Worm (Caenorhabditis elegans) whole organism, L2 larva: ENCODE data around the gene T13F3.6.

Source experiments
- F13H6.1 ChIP-seq: sonication (generic microtip); optimal IDR thresholded peaks from 2 replicates; lab custom pipeline; 2016; ENCODE audit warnings: missing genetic modification characterization, missing compliant biosample characterization
- R02D3.7 ChIP-seq: fragments of 150-350 bp; optimal IDR thresholded peaks from 2 replicates; lab custom pipeline; 2014; ENCODE audit warnings: missing biosample characterization, missing genetic modification characterization
- Y55F3AM.14 ChIP-seq: fragments of 200-800 bp; sonication (Bioruptor generic); optimal IDR thresholded peaks from 2 replicates; lab custom pipeline; 2018; ENCODE audit warnings: mild to moderate bottlenecking, missing genetic modification characterization, missing compliant biosample characterization
- ZK546.5 ChIP-seq: sonication (generic microtip); optimal IDR thresholded peaks from 2 replicates; lab custom pipeline; 2017; ENCODE audit warnings: missing biosample characterization, missing genetic modification characterization
- aly-2 ChIP-seq: fragments of 150-350 bp; optimal IDR thresholded peaks from 2 replicates; lab custom pipeline; 2014; ENCODE audit warnings: missing biosample characterization, missing genetic modification characterization
- ama-1 ChIP-seq: fragments of 150-350 bp; optimal IDR thresholded peaks from 2 replicates; lab custom pipeline; 2018; ENCODE audit warnings: inconsistent platforms
- blmp-1 ChIP-seq: sonication (generic microtip); optimal IDR thresholded peaks from 2 replicates; lab custom pipeline; 2017; ENCODE audit warnings: missing genetic modification characterization, mild to moderate bottlenecking, missing compliant biosample characterization, antibody characterized with exemption, moderate library complexity; ENCODE audit not compliant: insufficient read depth
- ceh-16 ChIP-seq: fragments of 150-350 bp; optimal IDR thresholded peaks from 2 replicates; lab custom pipeline; 2014; ENCODE audit warnings: missing biosample characterization, missing genetic modification characterization
- crh-2 ChIP-seq: sonication (generic microtip); optimal IDR thresholded peaks from 2 replicates; lab custom pipeline; 2017; ENCODE audit warnings: missing biosample characterization, missing genetic modification characterization
- egl-27 ChIP-seq: sonication (generic microtip); optimal IDR thresholded peaks from 3 replicates; lab custom pipeline; 2017; ENCODE audit warnings: missing biosample characterization, missing genetic modification reagents, missing genetic modification characterization
- elt-1 ChIP-seq: fragments of 150-350 bp; optimal IDR thresholded peaks from 2 replicates; lab custom pipeline; 2014; ENCODE audit warnings: missing biosample characterization, missing genetic modification characterization
- elt-3 ChIP-seq: sonication (generic microtip); optimal IDR thresholded peaks from 2 replicates; lab custom pipeline; 2017; ENCODE audit warnings: missing biosample characterization, missing genetic modification characterization
- gmeb-1 ChIP-seq: fragments of 150-350 bp; optimal IDR thresholded peaks from 2 replicates; lab custom pipeline; 2014; ENCODE audit warnings: missing biosample characterization, missing genetic modification characterization
- lin-13 ChIP-seq: fragments of 150-350 bp; optimal IDR thresholded peaks from 2 replicates; lab custom pipeline; 2014; ENCODE audit warnings: missing biosample characterization, missing genetic modification reagents, missing genetic modification characterization
- lin-39 ChIP-seq: fragments of 150-350 bp; optimal IDR thresholded peaks from 2 replicates; lab custom pipeline; 2014; ENCODE audit warnings: missing biosample characterization, missing genetic modification reagents, missing genetic modification characterization
- lsy-2 ChIP-seq, 2 experiments: fragments of 150-350 bp in 1 of 2; sonication (generic microtip) in 1 of 2; optimal IDR thresholded peaks; 2 replicates each; lab custom pipeline; 2014 to 2017; ENCODE audit warnings: missing biosample characterization in 2 of 2, missing genetic modification characterization in 2 of 2
- mab-5 ChIP-seq: fragments of 150-350 bp; optimal IDR thresholded peaks from 2 replicates; lab custom pipeline; 2014; ENCODE audit warnings: missing biosample characterization, missing genetic modification characterization
- mbf-1 ChIP-seq: sonication (generic microtip); optimal IDR thresholded peaks from 2 replicates; lab custom pipeline; 2017; ENCODE audit warnings: missing biosample characterization, missing genetic modification characterization
- mdl-1 ChIP-seq, 2 experiments: fragments of 150-350 bp in 1 of 2; sonication (generic microtip) in 1 of 2; optimal IDR thresholded peaks; 2 replicates each; lab custom pipeline; 2017; ENCODE audit warnings: missing biosample characterization in 2 of 2, missing genetic modification characterization in 2 of 2
- nhr-10 ChIP-seq: sonication (generic microtip); optimal IDR thresholded peaks from 2 replicates; lab custom pipeline; 2017; ENCODE audit warnings: missing biosample characterization, missing genetic modification characterization
- nhr-12 ChIP-seq: fragments of 150-350 bp; optimal IDR thresholded peaks from 2 replicates; lab custom pipeline; 2014; ENCODE audit warnings: missing biosample characterization, missing genetic modification characterization
- nhr-129 ChIP-seq: fragments of 150-350 bp; optimal IDR thresholded peaks from 2 replicates; lab custom pipeline; 2014; ENCODE audit warnings: missing biosample characterization, missing genetic modification characterization
- nhr-21 ChIP-seq: fragments of 150-350 bp; optimal IDR thresholded peaks from 2 replicates; lab custom pipeline; 2014; ENCODE audit warnings: missing biosample characterization, missing genetic modification characterization
- nhr-23 ChIP-seq: fragments of 150-350 bp; optimal IDR thresholded peaks from 2 replicates; lab custom pipeline; 2014; ENCODE audit warnings: missing biosample characterization, missing genetic modification reagents, missing genetic modification characterization
- nhr-25 ChIP-seq: fragments of 150-350 bp; sonication (generic microtip); optimal IDR thresholded peaks from 3 replicates; lab custom pipeline; 2014; ENCODE audit warnings: missing biosample characterization, missing genetic modification characterization
- peb-1 ChIP-seq: fragments of 150-350 bp; optimal IDR thresholded peaks from 2 replicates; lab custom pipeline; 2014; ENCODE audit warnings: missing biosample characterization, missing genetic modification characterization
- sem-4 ChIP-seq: fragments of 150-350 bp; optimal IDR thresholded peaks from 2 replicates; lab custom pipeline; 2014; ENCODE audit warnings: missing biosample characterization, missing genetic modification reagents, missing genetic modification characterization
- skn-1 ChIP-seq: sonication (generic microtip); optimal IDR thresholded peaks from 2 replicates; lab custom pipeline; 2017; ENCODE audit warnings: missing biosample characterization, missing genetic modification characterization
- sma-9 ChIP-seq, 2 experiments: fragments of 150-350 bp in 1 of 2; sonication (generic microtip) in 1 of 2; optimal IDR thresholded peaks; 2 replicates each; lab custom pipeline; 2014 to 2016; ENCODE audit warnings: missing genetic modification characterization in 2 of 2, mild to moderate bottlenecking in 1 of 2, missing biosample characterization in 1 of 2, missing compliant biosample characterization in 1 of 2, missing genetic modification reagents in 1 of 2, moderate library complexity in 1 of 2
- unc-55 ChIP-seq: fragments of 150-350 bp; sonication (generic microtip); optimal IDR thresholded peaks from 3 replicates; lab custom pipeline; 2014; ENCODE audit warnings: missing biosample characterization, missing genetic modification reagents, missing genetic modification characterization
- unc-62 ChIP-seq: fragments of 150-350 bp; optimal IDR thresholded peaks from 2 replicates; lab custom pipeline; 2014; ENCODE audit warnings: missing biosample characterization, missing genetic modification reagents, missing genetic modification characterization
- zag-1 ChIP-seq: fragments of 150-350 bp; optimal IDR thresholded peaks from 2 replicates; lab custom pipeline; 2014; ENCODE audit warnings: missing biosample characterization, missing genetic modification characterization
- ztf-1 ChIP-seq: fragments of 200-800 bp; sonication (Bioruptor generic); conservative IDR thresholded peaks from 2 replicates; pipeline ENCODE4 v1.3.6; 2022; ENCODE audit warnings: missing genetic modification characterization, missing compliant biosample characterization
- ztf-4 ChIP-seq: fragments of 150-350 bp; optimal IDR thresholded peaks from 2 replicates; lab custom pipeline; 2014; ENCODE audit warnings: missing biosample characterization, missing genetic modification characterization

The T13F3.6 gene

ce11 chrV:16253687-16254086, 17.3 kb downstream of the T13F3.6 start, which contains the start of gene gcy-20:
Gene gcy-20, minus strand, starts transcription at chrV:16253787.
- no peak for TF ChIP-seq R02D3.7 (tag; lab: Kevin White, UChicago)
- TF ChIP-seq egl-27 (tag; lab: Kevin White, UChicago) = no peak
- no peak for TF ChIP-seq elt-1
- TF ChIP-seq skn-1 = no peak
- TF ChIP-seq ztf-4 (tag; lab: Kevin White, UChicago) = no peak
- no peak for TF ChIP-seq mdl-1 (tag; optimal IDR thresholded peaks at IDR 0.05; lab: Kevin White, UChicago)
- TF ChIP-seq ama-1 (lab: Kevin White, UChicago) = no peak
- no peak for TF ChIP-seq zag-1 (tag; lab: Kevin White, UChicago)
- no peak for TF ChIP-seq lin-13 (GFP tag; lab: Kevin White, UChicago)
- no peak for TF ChIP-seq unc-55 (GFP tag; lab: Kevin White, UChicago)
- no peak for TF ChIP-seq sma-9 (GFP tag; optimal IDR thresholded peaks at IDR 0.05; lab: Kevin White, UChicago)
- no peak for TF ChIP-seq sma-9 (tag; optimal IDR thresholded peaks at IDR 0.05; lab: Kevin White, UChicago)
- TF ChIP-seq ztf-1 = no peak
- no peak for TF ChIP-seq lin-39 (tag; lab: Kevin White, UChicago)
- TF ChIP-seq gmeb-1 = no peak
- TF ChIP-seq nhr-25 (tag; lab: Kevin White, UChicago) = no peak
- TF ChIP-seq ceh-16 (tag; lab: Kevin White, UChicago) = no peak
- no peak for TF ChIP-seq mbf-1 (tag; lab: Kevin White, UChicago)
- no peak for TF ChIP-seq mab-5

- no peak for TF ChIP-seq lin-39 (tag; lab: Kevin White, UChicago)
- TF ChIP-seq nhr-21 (tag; lab: Kevin White, UChicago) = no peak
- TF ChIP-seq R02D3.7 (tag; lab: Kevin White, UChicago) = no peak
These were observed 21.9 kb downstream of the T13F3.6 start for ce11 chrV:16249105-16249504.

- TF ChIP-seq ztf-4 (tag; lab: Kevin White, UChicago) (no peak), skn-1 (no peak), ZK546.5 (tag; lab: Kevin White, UChicago) (no peak), lsy-2 (tag; optimal IDR thresholded peaks at IDR 0.05; lab: Kevin White, UChicago) (no peak), lin-39 (tag; lab: Kevin White, UChicago) (no peak), aly-2 (tag; lab: Kevin White, UChicago) (no peak), nhr-25 (tag; lab: Kevin White, UChicago) (no peak), ceh-16 (tag; lab: Kevin White, UChicago) (no peak), R02D3.7 (tag; lab: Kevin White, UChicago) (no peak), elt-1 (no peak), unc-55 (GFP tag; lab: Kevin White, UChicago) (no peak), sem-4 (tag; lab: Kevin White, UChicago) (no peak), Y55F3AM.14 (GFP tag; lab: Kevin White, UChicago) (no peak), nhr-10 (tag; lab: Kevin White, UChicago) (no peak), nhr-129 (no peak)
- TF ChIP-seq, all 48 proteins: peak for 0
These were observed 24.4 kb downstream of the T13F3.6 start, which contains the start of gene srh-95 for ce11 chrV:16246579-16246978. Gene srh-95, plus strand, starts transcription at chrV:16246879.

- TF ChIP-seq mbf-1 (tag; lab: Kevin White, UChicago) (no peak), nhr-10 (tag; lab: Kevin White, UChicago) (no peak), crh-2 (tag; lab: Kevin White, UChicago) (no peak), peb-1 (no peak), mab-5 (no peak), blmp-1 (no peak), nhr-129 (no peak), F13H6.1 (tag; lab: Kevin White, UChicago) (no peak), elt-3 (tag; lab: Kevin White, UChicago) (no peak), ama-1 (lab: Kevin White, UChicago) (no peak), nhr-12 (tag; lab: Kevin White, UChicago) (no peak), mdl-1 (tag; optimal IDR thresholded peaks at IDR 0.05; lab: Kevin White, UChicago) (no peak), egl-27 (tag; lab: Kevin White, UChicago) (no peak), ztf-1 (no peak), unc-62 (GFP tag; lab: Kevin White, UChicago) (no peak), nhr-23 (tag; lab: Kevin White, UChicago) (no peak), R02D3.7 (tag; lab: Kevin White, UChicago) (no peak)
These were observed 26.9 kb downstream of the T13F3.6 start, which contains the start of gene srh-104 for ce11 chrV:16244078-16244477. Gene srh-104, minus strand, starts transcription at chrV:16244178.
